Fruit fly (Drosophila melanogaster) whole organism, embryonic: ENCODE data around the gene CG32809.

Source experiments
- Atf6 ChIP-seq: fragments of 200-800 bp; sonication (Bioruptor generic); IDR thresholded peaks from 2 replicates; pipeline ENCODE4 v1.3.6; 2022; ENCODE audit warnings: missing biosample characterization, missing genetic modification characterization
- Blimp-1 ChIP-seq: fragments of 200-800 bp; sonication (Bioruptor generic); optimal IDR thresholded peaks from 3 replicates; lab custom pipeline; 2018; ENCODE audit warnings: missing biosample characterization, missing genetic modification characterization, mild to moderate bottlenecking, moderate library complexity, missing genetic modification reagents
- CG10267 ChIP-seq: fragments of 200-800 bp; sonication (Bioruptor generic); optimal IDR thresholded peaks from 2 replicates; lab custom pipeline; 2018; ENCODE audit warnings: missing biosample characterization, mild to moderate bottlenecking, missing genetic modification characterization, moderate library complexity
- CG11093 ChIP-seq: fragments of 200-800 bp; sonication (Bioruptor generic); IDR thresholded peaks from 3 replicates; pipeline ENCODE4 v1.3.6; 2022; ENCODE audit warnings: missing biosample characterization, missing genetic modification characterization
- CG12744 ChIP-seq: fragments of 200-800 bp; sonication (Bioruptor generic); optimal IDR thresholded peaks from 2 replicates; lab custom pipeline; 2016; ENCODE audit warnings: missing biosample characterization, missing genetic modification characterization
- CG14441 ChIP-seq: fragments of 200-800 bp; sonication (Bioruptor generic); IDR thresholded peaks from 2 replicates; pipeline ENCODE4 v1.3.6; 2022; ENCODE audit warnings: missing biosample characterization, missing genetic modification characterization
- CG1529 ChIP-seq: fragments of 200-800 bp; sonication (Bioruptor generic); optimal IDR thresholded peaks from 3 replicates; lab custom pipeline; 2018; ENCODE audit warnings: missing biosample characterization, missing genetic modification characterization
- CG15514 ChIP-seq: fragments of 200-800 bp; sonication (Bioruptor generic); optimal IDR thresholded peaks from 3 replicates; lab custom pipeline; 2017; ENCODE audit warnings: missing biosample characterization, missing genetic modification characterization, mild to moderate bottlenecking, moderate library complexity, missing genetic modification reagents
- CG16813 ChIP-seq: fragments of 200-800 bp; sonication (Bioruptor generic); IDR thresholded peaks from 3 replicates; pipeline ENCODE4 v1.3.6; 2022; ENCODE audit warnings: missing biosample characterization, missing genetic modification characterization; ENCODE audit not compliant: partially characterized antibody
- CG4730 ChIP-seq: fragments of 200-800 bp; sonication (Bioruptor generic); IDR thresholded peaks from 2 replicates; pipeline ENCODE4 v1.3.6; 2022; ENCODE audit warnings: missing biosample characterization, missing genetic modification characterization
- CG4820 ChIP-seq: fragments of 200-800 bp; sonication (Bioruptor generic); optimal IDR thresholded peaks from 3 replicates; lab custom pipeline; 2016; ENCODE audit warnings: missing biosample characterization, missing genetic modification characterization
- CG5180 ChIP-seq: fragments of 200-800 bp; sonication (Bioruptor generic); optimal IDR thresholded peaks from 3 replicates; lab custom pipeline; 2017; ENCODE audit warnings: missing biosample characterization, missing genetic modification characterization, mild to moderate bottlenecking, moderate library complexity, missing genetic modification reagents
- Eip74EF ChIP-seq, 2 experiments: fragments of 200-800 bp in 1 of 2; fragments of >200 bp in 1 of 2; sonication (Bioruptor generic) in 1 of 2; optimal IDR thresholded peaks; 2 replicates each; lab custom pipeline; 2017 to 2019; ENCODE audit warnings: missing biosample characterization in 2 of 2, missing genetic modification characterization in 2 of 2, mild to moderate bottlenecking in 1 of 2, moderate library complexity in 1 of 2
- Gug ChIP-seq: fragments of 200-800 bp; sonication (Bioruptor generic); IDR thresholded peaks from 4 replicates; pipeline ENCODE4 v1.3.6; 2022; ENCODE audit warnings: missing biosample characterization, missing genetic modification characterization
- MBD-R2 ChIP-seq: fragments of 200-800 bp; sonication (Bioruptor generic); IDR thresholded peaks from 2 replicates; pipeline ENCODE4 v1.3.6; 2022; ENCODE audit warnings: missing biosample characterization, missing genetic modification characterization
- MESR4 ChIP-seq: fragments of 200-800 bp; sonication (Bioruptor generic); optimal IDR thresholded peaks from 2 replicates; lab custom pipeline; 2018; ENCODE audit warnings: missing biosample characterization, mild to moderate bottlenecking, missing genetic modification characterization, moderate library complexity
- Pdp1 ChIP-seq, 2 experiments: fragments of 200-800 bp; sonication (Bioruptor generic); optimal IDR thresholded peaks; 3 replicates each; lab custom pipeline; 2016; ENCODE audit warnings: missing biosample characterization in 2 of 2, missing genetic modification characterization in 2 of 2, mild to moderate bottlenecking in 1 of 2, moderate library complexity in 1 of 2
- Ptx1 ChIP-seq: fragments of 200-800 bp; sonication (Bioruptor generic); IDR thresholded peaks from 2 replicates; pipeline ENCODE4 v1.3.6; 2022; ENCODE audit warnings: missing biosample characterization, missing genetic modification characterization
- Six4 ChIP-seq: fragments of 200-800 bp; sonication (Bioruptor generic); optimal IDR thresholded peaks from 2 replicates; lab custom pipeline; 2016; ENCODE audit warnings: missing biosample characterization, missing genetic modification characterization
- Sry-δ ChIP-seq: fragments of 200-800 bp; sonication (Bioruptor generic); optimal IDR thresholded peaks from 2 replicates; lab custom pipeline; 2016; ENCODE audit warnings: missing biosample characterization, missing genetic modification characterization
- chif ChIP-seq, 2 experiments: fragments of 200-800 bp; sonication (Bioruptor generic); optimal IDR thresholded peaks; 3 replicates each; lab custom pipeline; 2016; ENCODE audit warnings: missing biosample characterization in 2 of 2, missing genetic modification characterization in 2 of 2
- dysf ChIP-seq: fragments of 200-800 bp; sonication (Bioruptor generic); IDR thresholded peaks from 3 replicates; pipeline ENCODE4 v1.3.6; 2022; ENCODE audit warnings: missing biosample characterization, missing genetic modification characterization
- ems ChIP-seq: fragments of 200-800 bp; sonication (Bioruptor generic); optimal IDR thresholded peaks from 3 replicates; lab custom pipeline; 2016; ENCODE audit warnings: missing biosample characterization, missing genetic modification characterization
- ewg ChIP-seq: fragments of 200-800 bp; sonication (Bioruptor generic); optimal IDR thresholded peaks from 3 replicates; lab custom pipeline; 2017; ENCODE audit warnings: mild to moderate bottlenecking, missing biosample characterization, missing genetic modification reagents, missing genetic modification characterization
- hth ChIP-seq: fragments of >200 bp; optimal IDR thresholded peaks from 2 replicates; lab custom pipeline; 2017; ENCODE audit warnings: inconsistent platforms
- inv ChIP-seq: fragments of 200-800 bp; sonication (Bioruptor generic); IDR thresholded peaks from 2 replicates; pipeline ENCODE4 v1.3.6; 2022; ENCODE audit warnings: missing biosample characterization, missing genetic modification characterization; ENCODE audit not compliant: partially characterized antibody
- nom ChIP-seq: fragments of 200-800 bp; sonication (Bioruptor generic); optimal IDR thresholded peaks from 2 replicates; lab custom pipeline; 2017; ENCODE audit warnings: missing biosample characterization, missing genetic modification characterization, mild to moderate bottlenecking, moderate library complexity, missing genetic modification reagents
- run ChIP-seq: fragments of 200-800 bp; sonication (Bioruptor generic); optimal IDR thresholded peaks from 3 replicates; lab custom pipeline; 2018; ENCODE audit warnings: missing biosample characterization, mild to moderate bottlenecking, missing genetic modification characterization
- sc ChIP-seq, 3 experiments: fragments of >200 bp in 2 of 3; fragments of 200-800 bp in 1 of 3; sonication (Bioruptor generic) in 1 of 3; optimal IDR thresholded peaks; 2 replicates in 2 of 3; 3 replicates in 1 of 3; lab custom pipeline; 2017; ENCODE audit warnings: mild to moderate bottlenecking in 1 of 3, missing biosample characterization in 1 of 3, missing genetic modification characterization in 1 of 3, missing genetic modification reagents in 1 of 3
- trh ChIP-seq: fragments of 200-800 bp; sonication (Bioruptor generic); optimal IDR thresholded peaks from 2 replicates; lab custom pipeline; 2016; ENCODE audit warnings: missing biosample characterization, missing genetic modification characterization
- wek ChIP-seq: fragments of 200-800 bp; sonication (Bioruptor generic); optimal IDR thresholded peaks from 3 replicates; lab custom pipeline; 2018; ENCODE audit warnings: missing biosample characterization, mild to moderate bottlenecking, missing genetic modification characterization, moderate library complexity
- zen ChIP-seq: fragments of 200-800 bp; sonication (Bioruptor generic); optimal IDR thresholded peaks from 3 replicates; lab custom pipeline; 2018; ENCODE audit warnings: missing biosample characterization, mild to moderate bottlenecking, missing genetic modification characterization, moderate library complexity
- zen2 ChIP-seq: fragments of 200-800 bp; sonication (Bioruptor generic); IDR thresholded peaks from 3 replicates; pipeline ENCODE4 v1.3.6; 2022; ENCODE audit warnings: missing biosample characterization, missing genetic modification characterization; ENCODE audit not compliant: partially characterized antibody

Gene CG32809

dm6 chrX:1695529-1696410, 3.2 kb upstream of the CG32809 start, which contains the start of gene a6 (continued):
- TF ChIP-seq CG10267 (tag; lab: Kevin White, UChicago): peak; percentile 26
- no peak for TF ChIP-seq hth
- peak; percentile 72 for TF ChIP-seq MBD-R2 (GFP tag; lab: Robert Waterston, UW)
- TF ChIP-seq MESR4 (GFP tag; lab: Kevin White, UChicago): peak; percentile 71
- TF ChIP-seq CG16813 (GFP tag; lab: Robert Waterston, UW): peak; percentile 88
- TF ChIP-seq CG4730: no peak
- no peak for TF ChIP-seq Eip74EF (GFP tag; optimal IDR thresholded peaks at IDR 0.05; lab: Kevin White, UChicago)
- TF ChIP-seq inv: peak; percentile 79

dm6 chrX:1691475-1691874, 1.1 kb downstream of the CG32809 start:
- peak; percentile 95 for TF ChIP-seq CG15514 (GFP tag; lab: Kevin White, UChicago)
- TF ChIP-seq ewg (GFP tag; lab: Kevin White, UChicago): peak; percentile 45
- TF ChIP-seq zen2: no peak
- TF ChIP-seq, all 482 proteins: peak for 2

- no peak for TF ChIP-seq chif (GFP tag; optimal IDR thresholded peaks at IDR 0.05; lab: Kevin White, UChicago)
- no peak for TF ChIP-seq run
- TF ChIP-seq Six4 (GFP tag; lab: Kevin White, UChicago): no peak
- TF ChIP-seq sc (optimal IDR thresholded peaks at IDR 0.05; lab: Kevin White, UChicago): no peak
- no peak for TF ChIP-seq sc (GFP tag; optimal IDR thresholded peaks at IDR 0.05; lab: Kevin White, UChicago)
- TF ChIP-seq CG12744 (GFP tag; lab: Kevin White, UChicago): no peak
- TF ChIP-seq CG5180 (GFP tag; lab: Kevin White, UChicago): peak; percentile 88
- TF ChIP-seq CG1529: no peak
- TF ChIP-seq Blimp-1 (GFP tag; lab: Kevin White, UChicago): peak; percentile 57
- TF ChIP-seq nom (GFP tag; lab: Kevin White, UChicago): no peak
- no peak for TF ChIP-seq Pdp1 (GFP tag; optimal IDR thresholded peaks at IDR 0.05; lab: Kevin White, UChicago)
Measured at dm6 chrX:1686305-1686704, 6.3 kb downstream of the CG32809 start, which contains the start of gene b6. Gene b6 (plus strand): TSS chrX:1686624.

DNA sequence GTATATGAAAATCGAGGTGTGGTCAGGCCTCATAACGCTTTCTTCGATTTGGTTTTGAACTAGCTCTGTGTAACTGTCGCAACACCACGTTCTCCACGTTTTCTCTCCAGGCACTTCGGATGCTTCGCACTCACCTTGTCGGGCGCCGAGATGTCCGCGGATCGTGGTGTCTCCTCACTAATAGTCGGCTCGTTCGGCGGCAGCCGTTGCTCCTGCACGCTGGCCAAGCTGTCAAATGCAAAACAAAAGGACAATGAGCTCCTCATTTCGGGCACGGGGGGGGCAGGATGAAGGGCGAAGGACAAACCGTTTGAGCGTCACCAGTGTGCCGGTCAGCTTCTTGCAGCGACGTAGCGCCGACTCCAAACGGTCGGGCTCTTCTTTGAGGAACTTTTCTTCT, 11.3 kb downstream of the CG32809 start, which contains the start of gene CG14797:
Gene CG14797 (plus strand): TSS at position 301 of the 400 bp plus-strand sequence.
- TF ChIP-seq CG4820 (GFP tag; lab: Kevin White, UChicago): no peak
- TF ChIP-seq Ptx1 (GFP tag; lab: Robert Waterston, UW): no peak
- TF ChIP-seq Gug: no peak
- no peak for TF ChIP-seq trh
- no peak for TF ChIP-seq zen (tag; lab: Kevin White, UChicago)
- no peak for TF ChIP-seq CG14441 (GFP tag; lab: Robert Waterston, UW)
- no peak for TF ChIP-seq dysf (GFP tag; lab: Robert Waterston, UW)
- no peak for TF ChIP-seq ems
- TF ChIP-seq CG11093: no peak
- no peak for TF ChIP-seq Atf6 (GFP tag; lab: Robert Waterston, UW)
- no peak for TF ChIP-seq wek (GFP tag; lab: Kevin White, UChicago)
- TF ChIP-seq Sry-δ (GFP tag; lab: Kevin White, UChicago): no peak
